Fruit fly (Drosophila melanogaster) whole organism, embryonic: ENCODE data around the gene CG42558.

Experiments used
- Atf-2 ChIP-seq: fragments of 200-800 bp; sonication (Bioruptor generic); optimal IDR thresholded peaks from 2 replicates; lab custom pipeline; 2016; ENCODE audit warnings: missing biosample characterization, missing genetic modification characterization
- B-H2 ChIP-seq: fragments of 200-800 bp; sonication (Bioruptor generic); optimal IDR thresholded peaks from 2 replicates; lab custom pipeline; 2018; ENCODE audit warnings: missing biosample characterization, mild to moderate bottlenecking, missing genetic modification characterization
- Blimp-1 ChIP-seq: fragments of 200-800 bp; sonication (Bioruptor generic); optimal IDR thresholded peaks from 3 replicates; lab custom pipeline; 2018; ENCODE audit warnings: missing biosample characterization, missing genetic modification characterization, mild to moderate bottlenecking, moderate library complexity, missing genetic modification reagents
- C15 ChIP-seq: fragments of 200-800 bp; sonication (Bioruptor generic); IDR thresholded peaks from 3 replicates; pipeline ENCODE4 v1.3.6; 2022; ENCODE audit warnings: missing biosample characterization, missing genetic modification characterization
- CG10321 ChIP-seq: fragments of 200-800 bp; sonication (Bioruptor generic); IDR thresholded peaks from 2 replicates; pipeline ENCODE4 v1.3.6; 2022; ENCODE audit warnings: missing biosample characterization, missing genetic modification characterization
- CG12104 ChIP-seq: fragments of 200-800 bp; sonication (Bioruptor generic); optimal IDR thresholded peaks from 3 replicates; lab custom pipeline; 2016; ENCODE audit warnings: missing biosample characterization, missing genetic modification characterization
- CG1233 ChIP-seq: fragments of 200-800 bp; sonication (Bioruptor generic); optimal IDR thresholded peaks from 4 replicates; lab custom pipeline; 2018; ENCODE audit warnings: missing biosample characterization, mild to moderate bottlenecking, missing genetic modification characterization
- CG17385 ChIP-seq: fragments of 200-800 bp; sonication (Bioruptor generic); optimal IDR thresholded peaks from 3 replicates; lab custom pipeline; 2018; ENCODE audit warnings: missing biosample characterization, mild to moderate bottlenecking, missing genetic modification characterization
- CG18619 ChIP-seq: fragments of 200-800 bp; sonication (Bioruptor generic); optimal IDR thresholded peaks from 3 replicates; lab custom pipeline; 2017; ENCODE audit warnings: missing biosample characterization, mild to moderate bottlenecking, missing genetic modification characterization
- CG2875 ChIP-seq: fragments of 200-800 bp; sonication (Bioruptor generic); optimal IDR thresholded peaks from 2 replicates; lab custom pipeline; 2017; ENCODE audit warnings: missing biosample characterization, mild to moderate bottlenecking, missing genetic modification characterization, missing genetic modification reagents
- CG2889 ChIP-seq: fragments of 200-800 bp; sonication (Bioruptor generic); IDR thresholded peaks from 3 replicates; pipeline ENCODE4 v1.3.6; 2022; ENCODE audit warnings: missing biosample characterization, missing genetic modification characterization
- CG31365 ChIP-seq: fragments of 200-800 bp; sonication (Bioruptor generic); optimal IDR thresholded peaks from 2 replicates; lab custom pipeline; 2018; ENCODE audit warnings: missing biosample characterization, mild to moderate bottlenecking, missing genetic modification characterization
- CG3281 ChIP-seq: fragments of 200-800 bp; sonication (Bioruptor generic); optimal IDR thresholded peaks from 3 replicates; lab custom pipeline; 2017; ENCODE audit warnings: missing biosample characterization, mild to moderate bottlenecking, missing genetic modification characterization
- CG34376 ChIP-seq: fragments of 200-800 bp; sonication (Bioruptor generic); optimal IDR thresholded peaks from 2 replicates; lab custom pipeline; 2018; ENCODE audit warnings: missing biosample characterization, mild to moderate bottlenecking, missing genetic modification characterization
- CG5180 ChIP-seq: fragments of 200-800 bp; sonication (Bioruptor generic); optimal IDR thresholded peaks from 3 replicates; lab custom pipeline; 2017; ENCODE audit warnings: missing biosample characterization, missing genetic modification characterization, mild to moderate bottlenecking, moderate library complexity, missing genetic modification reagents
- CG6854 ChIP-seq: fragments of 200-800 bp; sonication (Bioruptor generic); optimal IDR thresholded peaks from 3 replicates; lab custom pipeline; 2017; ENCODE audit warnings: missing biosample characterization, mild to moderate bottlenecking, missing genetic modification characterization
- CG7357 ChIP-seq: fragments of 200-800 bp; sonication (Bioruptor generic); IDR thresholded peaks from 3 replicates; pipeline ENCODE4 v1.3.6; 2022; ENCODE audit warnings: missing biosample characterization, missing genetic modification characterization
- CG7987 ChIP-seq: fragments of 200-800 bp; sonication (Bioruptor generic); optimal IDR thresholded peaks from 2 replicates; lab custom pipeline; 2018; ENCODE audit warnings: missing biosample characterization, mild to moderate bottlenecking, missing genetic modification characterization, moderate library complexity
- CG8089 ChIP-seq: fragments of 200-800 bp; sonication (Bioruptor generic); optimal IDR thresholded peaks from 3 replicates; lab custom pipeline; 2016; ENCODE audit warnings: missing biosample characterization, missing genetic modification characterization
- Dip2 ChIP-seq: fragments of 200-800 bp; sonication (Bioruptor generic); IDR thresholded peaks from 2 replicates; pipeline ENCODE4 v1.3.6; 2022; ENCODE audit warnings: missing biosample characterization, missing genetic modification characterization
- Eip74EF ChIP-seq, 2 experiments: fragments of 200-800 bp in 1 of 2; fragments of >200 bp in 1 of 2; sonication (Bioruptor generic) in 1 of 2; optimal IDR thresholded peaks; 2 replicates each; lab custom pipeline; 2017 to 2019; ENCODE audit warnings: missing biosample characterization in 2 of 2, missing genetic modification characterization in 2 of 2, mild to moderate bottlenecking in 1 of 2, moderate library complexity in 1 of 2
- Ets65A ChIP-seq: fragments of 200-800 bp; sonication (Bioruptor generic); peaks from one replicate; lab custom pipeline; 2016; ENCODE audit warnings: missing biosample characterization, missing genetic modification characterization
- GATAe ChIP-seq: fragments of 200-800 bp; sonication (Bioruptor generic); conservative IDR thresholded peaks from 2 replicates; pipeline ENCODE4 v1.3.6; 2022; ENCODE audit warnings: missing biosample characterization, missing genetic modification characterization
- Hmx ChIP-seq: fragments of 200-800 bp; sonication (Bioruptor generic); optimal IDR thresholded peaks from 2 replicates; lab custom pipeline; 2016; ENCODE audit warnings: missing biosample characterization, missing genetic modification characterization
- Hr3 ChIP-seq: fragments of 200-800 bp; sonication (Bioruptor generic); optimal IDR thresholded peaks from 3 replicates; lab custom pipeline; 2016; ENCODE audit warnings: missing biosample characterization, missing genetic modification characterization
- Hsf ChIP-seq: fragments of 200-800 bp; sonication (Bioruptor generic); optimal IDR thresholded peaks from 3 replicates; lab custom pipeline; 2016; ENCODE audit warnings: missing biosample characterization, missing genetic modification characterization
- Med ChIP-seq: fragments of 200-800 bp; sonication (Bioruptor generic); peaks from one replicate; lab custom pipeline; 2016; ENCODE audit warnings: missing biosample characterization, missing genetic modification characterization, mild to moderate bottlenecking, inconsistent platforms, moderate library complexity
- Vsx1 ChIP-seq: fragments of 200-800 bp; sonication (Bioruptor generic); optimal IDR thresholded peaks from 2 replicates; lab custom pipeline; 2017; ENCODE audit warnings: missing biosample characterization, mild to moderate bottlenecking, missing genetic modification characterization, missing genetic modification reagents
- crp ChIP-seq, 2 experiments: fragments of 200-800 bp; sonication (Bioruptor generic); optimal IDR thresholded peaks; 2 replicates in 1 of 2; 3 replicates in 1 of 2; lab custom pipeline; 2017; ENCODE audit warnings: missing biosample characterization in 2 of 2, missing genetic modification characterization in 2 of 2, mild to moderate bottlenecking in 1 of 2, moderate library complexity in 1 of 2
- cwo ChIP-seq: fragments of 200-800 bp; sonication (Bioruptor generic); optimal IDR thresholded peaks from 3 replicates; lab custom pipeline; 2017; ENCODE audit warnings: missing biosample characterization, missing genetic modification characterization, mild to moderate bottlenecking, moderate library complexity, missing genetic modification reagents
- disco-r ChIP-seq: fragments of 200-800 bp; sonication (Bioruptor generic); optimal IDR thresholded peaks from 2 replicates; lab custom pipeline; 2016; ENCODE audit warnings: missing biosample characterization, missing genetic modification characterization
- gsb-n ChIP-seq: fragments of 200-800 bp; sonication (Bioruptor generic); optimal IDR thresholded peaks from 3 replicates; lab custom pipeline; 2018; ENCODE audit warnings: missing biosample characterization, mild to moderate bottlenecking, missing genetic modification characterization
- hbn ChIP-seq: fragments of 200-800 bp; sonication (Bioruptor generic); IDR thresholded peaks from 2 replicates; pipeline ENCODE4 v1.3.6; 2022; ENCODE audit warnings: missing biosample characterization, missing genetic modification characterization; ENCODE audit not compliant: partially characterized antibody
- insv ChIP-seq, 2 experiments: fragments of 200-800 bp; sonication (Bioruptor generic); optimal IDR thresholded peaks; 3 replicates each; lab custom pipeline; 2016 to 2018; ENCODE audit warnings: missing biosample characterization in 2 of 2, missing genetic modification characterization in 2 of 2
- kni ChIP-seq: fragments of 200-800 bp; sonication (Bioruptor generic); optimal IDR thresholded peaks from 3 replicates; lab custom pipeline; 2017; ENCODE audit warnings: mild to moderate bottlenecking, missing biosample characterization, missing genetic modification reagents, missing genetic modification characterization
- shn ChIP-seq: fragments of 200-800 bp; sonication (Bioruptor generic); optimal IDR thresholded peaks from 3 replicates; lab custom pipeline; 2016; ENCODE audit warnings: missing biosample characterization, missing genetic modification characterization
- so ChIP-seq: fragments of 200-800 bp; sonication (Bioruptor generic); IDR thresholded peaks from 3 replicates; pipeline ENCODE4 v1.3.6; 2022; ENCODE audit warnings: missing biosample characterization, missing genetic modification characterization
- ssp ChIP-seq: fragments of 200-800 bp; sonication (Bioruptor generic); IDR thresholded peaks from 2 replicates; pipeline ENCODE4 v1.3.6; 2022; ENCODE audit warnings: missing biosample characterization, missing genetic modification characterization
- unc-4 ChIP-seq: fragments of 200-800 bp; sonication (Bioruptor generic); IDR thresholded peaks from 2 replicates; pipeline ENCODE4 v1.3.6; 2022; ENCODE audit warnings: missing biosample characterization, missing genetic modification characterization; ENCODE audit not compliant: partially characterized antibody
- vvl ChIP-seq: fragments of 200-800 bp; sonication (Bioruptor generic); IDR thresholded peaks from 2 replicates; pipeline ENCODE4 v1.3.6; 2022; ENCODE audit warnings: missing biosample characterization, missing genetic modification characterization
- zfh2 ChIP-seq: fragments of 200-800 bp; sonication (Bioruptor generic); optimal IDR thresholded peaks from 2 replicates; lab custom pipeline; 2016; ENCODE audit warnings: missing biosample characterization, missing genetic modification characterization

CG42558 gene

dm6 chr3R:29891183-29891582 is 41.9 kb upstream of the CG42558 start (continued):
- TF ChIP-seq Med (GFP tag; lab: Kevin White, UChicago) (peak; percentile 92), Hr3 (GFP tag; lab: Kevin White, UChicago) (no peak), CG31365 (peak; percentile 19), Vsx1 (GFP tag; lab: Kevin White, UChicago) (peak; percentile 20), CG12104 (GFP tag; lab: Kevin White, UChicago) (no peak), CG2889 (GFP tag; lab: Robert Waterston, UW) (no peak), ssp (GFP tag; lab: Robert Waterston, UW) (no peak), insv (GFP tag; optimal IDR thresholded peaks at IDR 0.05; lab: Kevin White, UChicago) (no peak), CG17385 (GFP tag; lab: Kevin White, UChicago) (peak; percentile 16), unc-4 (GFP tag; lab: Robert Waterston, UW) (no peak), CG2875 (GFP tag; lab: Kevin White, UChicago) (peak; percentile 17), CG5180 (GFP tag; lab: Kevin White, UChicago) (no peak), CG6854 (GFP tag; lab: Kevin White, UChicago) (no peak), CG7987 (peak; percentile 41), CG10321 (GFP tag; lab: Robert Waterston, UW) (no peak), cwo (GFP tag; lab: Kevin White, UChicago) (peak; percentile 11), C15 (GFP tag; lab: Robert Waterston, UW) (peak; percentile 15; the same call in 1 of the 3 replicates), CG34376 (GFP tag; lab: Kevin White, UChicago) (no peak), CG7357 (no peak), CG1233 (peak; percentile 2), disco-r (GFP tag; lab: Kevin White, UChicago) (no peak), so (GFP tag; lab: Robert Waterston, UW) (0 out of 3 replicates have a peak, but pooled peaks have one; percentile 12), Hmx (no peak), GATAe (no peak), B-H2 (GFP tag; lab: Kevin White, UChicago) (peak; percentile 39), CG3281 (GFP tag; lab: Kevin White, UChicago) (peak; percentile 56), CG8089 (no peak), Hsf (GFP tag; lab: Kevin White, UChicago) (no peak), crp (GFP tag; optimal IDR thresholded peaks at IDR 0.05; lab: Kevin White, UChicago) (no peak), Dip2 (GFP tag; lab: Robert Waterston, UW) (no peak), Atf-2 (GFP tag; lab: Kevin White, UChicago) (no peak), Eip74EF (GFP tag; optimal IDR thresholded peaks at IDR 0.05; lab: Kevin White, UChicago) (no peak), zfh2 (GFP tag; lab: Kevin White, UChicago) (no peak), hbn (GFP tag; lab: Robert Waterston, UW) (no peak), CG18619 (GFP tag; lab: Kevin White, UChicago) (peak; percentile 1)

- TF ChIP-seq Blimp-1 (GFP tag; lab: Kevin White, UChicago) (peak; percentile 97), gsb-n (tag; lab: Kevin White, UChicago) (peak; percentile 37), kni (GFP tag; lab: Kevin White, UChicago) (peak; percentile 49), shn (GFP tag; lab: Kevin White, UChicago) (no peak), vvl (GFP tag; lab: Robert Waterston, UW) (peak; percentile 65; the same call in 1 of the 2 replicates), Ets65A (GFP tag; lab: Kevin White, UChicago) (peak; percentile 74)
These were observed 40.1 kb upstream of the CG42558 start for dm6 chr3R:29893030-29893429.
